Fruit fly (Drosophila melanogaster): ENCODE results near the gene CG33172.

dm6 chrX:15772663-15773062 is 3.2 kb downstream of the CG33172 start, which contains the start of gene CG43672:
- no peak for TF ChIP-seq CTCF (optimal IDR thresholded peaks at IDR 0.05)
- TF ChIP-seq CG8478 (optimal IDR thresholded peaks at IDR 0.05) = no peak

Measured in S2 (cell line).